Fruit fly (Drosophila melanogaster) whole organism, embryonic: ENCODE measurements around the gene CG12289.

Experiments
- Ada2b ChIP-seq: fragments of 200-800 bp; sonication (Bioruptor generic); IDR thresholded peaks from 2 replicates; pipeline ENCODE4 v1.3.6; 2022; ENCODE audit warnings: missing biosample characterization, missing genetic modification characterization
- Awh ChIP-seq: fragments of 200-800 bp; sonication (Bioruptor generic); IDR thresholded peaks from 2 replicates; pipeline ENCODE4, ENCODE4 v1.3.6; 2022; ENCODE audit warnings: missing biosample characterization, missing genetic modification characterization
- CG10321 ChIP-seq: fragments of 200-800 bp; sonication (Bioruptor generic); IDR thresholded peaks from 2 replicates; pipeline ENCODE4 v1.3.6; 2022; ENCODE audit warnings: missing biosample characterization, missing genetic modification characterization
- CG10366 ChIP-seq: fragments of 200-800 bp; sonication (Bioruptor generic); IDR thresholded peaks from 2 replicates; pipeline ENCODE4 v1.3.6; 2022; ENCODE audit warnings: missing biosample characterization, missing genetic modification characterization
- CG10565 ChIP-seq: fragments of 200-800 bp; sonication (Bioruptor generic); optimal IDR thresholded peaks from 3 replicates; lab custom pipeline; 2016; ENCODE audit warnings: missing biosample characterization, mild to moderate bottlenecking, missing genetic modification characterization
- CG10959 ChIP-seq: fragments of 200-800 bp; sonication (Bioruptor generic); IDR thresholded peaks from 2 replicates; pipeline ENCODE4 v1.3.6; 2022; ENCODE audit warnings: missing biosample characterization, missing genetic modification characterization
- CG13123 ChIP-seq: fragments of 200-800 bp; sonication (Bioruptor generic); optimal IDR thresholded peaks from 2 replicates; lab custom pipeline; 2016; ENCODE audit warnings: missing biosample characterization, missing genetic modification characterization
- CG14050 ChIP-seq: fragments of 200-800 bp; sonication (Bioruptor generic); IDR thresholded peaks from 3 replicates; pipeline ENCODE4 v1.3.6; 2022; ENCODE audit warnings: missing biosample characterization, missing genetic modification characterization
- CG1529 ChIP-seq: fragments of 200-800 bp; sonication (Bioruptor generic); optimal IDR thresholded peaks from 3 replicates; lab custom pipeline; 2018; ENCODE audit warnings: missing biosample characterization, missing genetic modification characterization
- CG15479 ChIP-seq: fragments of 200-800 bp; sonication (Bioruptor generic); optimal IDR thresholded peaks from 3 replicates; lab custom pipeline; 2019; ENCODE audit warnings: missing biosample characterization, mild to moderate bottlenecking, missing genetic modification characterization, moderate library complexity
- CG15601 ChIP-seq: fragments of 200-800 bp; sonication (Bioruptor generic); optimal IDR thresholded peaks from 3 replicates; lab custom pipeline; 2019; ENCODE audit warnings: missing biosample characterization, mild to moderate bottlenecking, missing genetic modification characterization, moderate library complexity
- CG17802 ChIP-seq: fragments of 200-800 bp; sonication (Bioruptor generic); optimal IDR thresholded peaks from 2 replicates; lab custom pipeline; 2018; ENCODE audit warnings: missing biosample characterization, mild to moderate bottlenecking, missing genetic modification characterization, moderate library complexity
- CG18599 ChIP-seq: fragments of 200-800 bp; sonication (Bioruptor generic); optimal IDR thresholded peaks from 3 replicates; lab custom pipeline; 2017; ENCODE audit warnings: missing biosample characterization, missing genetic modification characterization, mild to moderate bottlenecking, moderate library complexity, missing genetic modification reagents
- CG2116 ChIP-seq: fragments of 200-800 bp; sonication (Bioruptor generic); optimal IDR thresholded peaks from 3 replicates; lab custom pipeline; 2018; ENCODE audit warnings: missing biosample characterization, mild to moderate bottlenecking, missing genetic modification characterization
- CG30020 ChIP-seq: fragments of 200-800 bp; optimal IDR thresholded peaks from 2 replicates; lab custom pipeline; 2019; ENCODE audit warnings: missing biosample characterization, mild to moderate bottlenecking, missing genetic modification characterization, moderate library complexity
- CG30403 ChIP-seq: fragments of 200-800 bp; sonication (Bioruptor generic); optimal IDR thresholded peaks from 3 replicates; lab custom pipeline; 2016; ENCODE audit warnings: missing biosample characterization, missing genetic modification characterization
- CG31441 ChIP-seq: fragments of 200-800 bp; sonication (Bioruptor generic); IDR thresholded peaks from 2 replicates; pipeline ENCODE4 v1.3.6; 2022; ENCODE audit warnings: missing biosample characterization, missing genetic modification characterization
- CG3281 ChIP-seq: fragments of 200-800 bp; sonication (Bioruptor generic); optimal IDR thresholded peaks from 3 replicates; lab custom pipeline; 2017; ENCODE audit warnings: missing biosample characterization, mild to moderate bottlenecking, missing genetic modification characterization
- CG33557 ChIP-seq: fragments of 200-800 bp; sonication (Bioruptor generic); optimal IDR thresholded peaks from 2 replicates; lab custom pipeline; 2019; ENCODE audit warnings: missing biosample characterization, mild to moderate bottlenecking, missing genetic modification characterization, moderate library complexity
- CG3995 ChIP-seq: fragments of 200-800 bp; sonication (Bioruptor generic); optimal IDR thresholded peaks from 3 replicates; lab custom pipeline; 2016; ENCODE audit warnings: missing biosample characterization, missing genetic modification characterization
- CG6683 ChIP-seq: fragments of 200-800 bp; sonication (Bioruptor generic); optimal IDR thresholded peaks from 2 replicates; lab custom pipeline; 2017; ENCODE audit warnings: missing biosample characterization, mild to moderate bottlenecking, missing genetic modification characterization, missing genetic modification reagents
- CG8944 ChIP-seq: fragments of 200-800 bp; sonication (Bioruptor generic); optimal IDR thresholded peaks from 3 replicates; lab custom pipeline; 2016; ENCODE audit warnings: missing biosample characterization, missing genetic modification characterization
- CG9932 ChIP-seq: fragments of 200-800 bp; sonication (Bioruptor generic); IDR thresholded peaks from 2 replicates; pipeline ENCODE4 v1.3.6; 2022; ENCODE audit warnings: missing biosample characterization, missing genetic modification characterization
- Dbx ChIP-seq: fragments of 200-800 bp; sonication (Bioruptor generic); IDR thresholded peaks from 3 replicates; pipeline ENCODE4 v1.3.6; 2022; ENCODE audit warnings: missing biosample characterization, missing genetic modification characterization
- Fer2 ChIP-seq: fragments of 200-800 bp; sonication (Bioruptor generic); optimal IDR thresholded peaks from 2 replicates; lab custom pipeline; 2018; ENCODE audit warnings: missing biosample characterization, mild to moderate bottlenecking, missing genetic modification characterization, moderate library complexity
- HLH3B ChIP-seq: fragments of 200-800 bp; sonication (Bioruptor generic); IDR thresholded peaks from 2 replicates; pipeline ENCODE4 v1.3.6; 2022; ENCODE audit warnings: missing biosample characterization, missing genetic modification characterization
- HLHmδ ChIP-seq: fragments of 200-800 bp; sonication (Bioruptor generic); optimal IDR thresholded peaks from 2 replicates; lab custom pipeline; 2018; ENCODE audit warnings: missing biosample characterization, mild to moderate bottlenecking, missing genetic modification characterization, moderate library complexity
- MTF-1 ChIP-seq: fragments of 200-800 bp; sonication (Bioruptor generic); optimal IDR thresholded peaks from 2 replicates; lab custom pipeline; 2018; ENCODE audit warnings: missing biosample characterization, mild to moderate bottlenecking, missing genetic modification characterization, borderline replicate concordance
- Mad ChIP-seq: fragments of 200-800 bp; sonication (Bioruptor generic); optimal IDR thresholded peaks from 2 replicates; lab custom pipeline; 2016; ENCODE audit warnings: missing biosample characterization, missing genetic modification characterization
- Meics ChIP-seq: fragments of 200-800 bp; sonication (Bioruptor generic); optimal IDR thresholded peaks from 2 replicates; lab custom pipeline; 2017; ENCODE audit warnings: missing biosample characterization, mild to moderate bottlenecking, missing genetic modification characterization
- NFAT ChIP-seq: fragments of 200-800 bp; sonication (Bioruptor generic); IDR thresholded peaks from 2 replicates; pipeline ENCODE4 v1.3.6; 2022; ENCODE audit warnings: missing biosample characterization, missing genetic modification characterization
- Ssrp ChIP-seq: fragments of 200-800 bp; sonication (Bioruptor generic); optimal IDR thresholded peaks from 2 replicates; lab custom pipeline; 2018; ENCODE audit warnings: missing biosample characterization, mild to moderate bottlenecking, missing genetic modification characterization, moderate library complexity
- amos ChIP-seq: fragments of 200-800 bp; sonication (Bioruptor generic); IDR thresholded peaks from 2 replicates; pipeline ENCODE4 v1.3.6; 2022; ENCODE audit warnings: missing biosample characterization, missing genetic modification characterization; ENCODE audit not compliant: partially characterized antibody
- bigmax ChIP-seq: fragments of 200-800 bp; sonication (Bioruptor generic); optimal IDR thresholded peaks from 2 replicates; lab custom pipeline; 2018; ENCODE audit warnings: missing biosample characterization, mild to moderate bottlenecking, missing genetic modification characterization
- cato ChIP-seq: fragments of 200-800 bp; sonication (Bioruptor generic); optimal IDR thresholded peaks from 2 replicates; lab custom pipeline; 2016; ENCODE audit warnings: missing biosample characterization, missing genetic modification characterization, borderline replicate concordance
- chinmo ChIP-seq: fragments of 200-800 bp; sonication (Bioruptor generic); IDR thresholded peaks from 4 replicates; pipeline ENCODE4 v1.3.6; 2022; ENCODE audit warnings: missing biosample characterization, missing genetic modification characterization; ENCODE audit not compliant: partially characterized antibody
- exex ChIP-seq: fragments of 200-800 bp; sonication (Bioruptor generic); optimal IDR thresholded peaks from 4 replicates; lab custom pipeline; 2018; ENCODE audit warnings: missing biosample characterization, mild to moderate bottlenecking, missing genetic modification characterization, moderate library complexity
- fu2 ChIP-seq: fragments of 200-800 bp; sonication (Bioruptor generic); optimal IDR thresholded peaks from 2 replicates; lab custom pipeline; 2016; ENCODE audit warnings: missing biosample characterization, missing genetic modification characterization
- h ChIP-seq: fragments of >200 bp; optimal IDR thresholded peaks from 2 replicates; lab custom pipeline; 2017
- lbe ChIP-seq: fragments of 200-800 bp; sonication (Bioruptor generic); optimal IDR thresholded peaks from 2 replicates; lab custom pipeline; 2016; ENCODE audit warnings: missing biosample characterization, mild to moderate bottlenecking, missing genetic modification characterization
- lola ChIP-seq, 3 experiments: fragments of >200 bp in 2 of 3; fragments of 200-800 bp in 1 of 3; sonication (Bioruptor generic) in 1 of 3; optimal IDR thresholded peaks; 2 replicates each; lab custom pipeline; 2017 to 2019; ENCODE audit warnings: missing biosample characterization in 3 of 3, missing genetic modification characterization in 3 of 3, mild to moderate bottlenecking in 1 of 3, moderate library complexity in 1 of 3
- maf-S ChIP-seq: fragments of 200-800 bp; sonication (Bioruptor generic); optimal IDR thresholded peaks from 2 replicates; lab custom pipeline; 2016; ENCODE audit warnings: missing biosample characterization, missing genetic modification characterization
- row ChIP-seq: fragments of 200-800 bp; sonication (Bioruptor generic); IDR thresholded peaks from 3 replicates; pipeline ENCODE4 v1.3.6; 2022; ENCODE audit warnings: missing biosample characterization, missing genetic modification characterization
- sc ChIP-seq, 3 experiments: fragments of >200 bp in 2 of 3; fragments of 200-800 bp in 1 of 3; sonication (Bioruptor generic) in 1 of 3; optimal IDR thresholded peaks; 2 replicates in 2 of 3; 3 replicates in 1 of 3; lab custom pipeline; 2017; ENCODE audit warnings: mild to moderate bottlenecking in 1 of 3, missing biosample characterization in 1 of 3, missing genetic modification characterization in 1 of 3, missing genetic modification reagents in 1 of 3
- scrt ChIP-seq: fragments of 200-800 bp; sonication (Bioruptor generic); optimal IDR thresholded peaks from 2 replicates; lab custom pipeline; 2018; ENCODE audit warnings: missing biosample characterization, mild to moderate bottlenecking, missing genetic modification characterization, moderate library complexity
- slp2 ChIP-seq: fragments of 200-800 bp; sonication (Bioruptor generic); optimal IDR thresholded peaks from 2 replicates; lab custom pipeline; 2016; ENCODE audit warnings: missing biosample characterization, missing genetic modification characterization
- stwl ChIP-seq: fragments of 200-800 bp; sonication (Bioruptor generic); optimal IDR thresholded peaks from 3 replicates; lab custom pipeline; 2018; ENCODE audit warnings: missing biosample characterization, mild to moderate bottlenecking, missing genetic modification characterization, moderate library complexity
- vvl ChIP-seq: fragments of 200-800 bp; sonication (Bioruptor generic); IDR thresholded peaks from 2 replicates; pipeline ENCODE4 v1.3.6; 2022; ENCODE audit warnings: missing biosample characterization, missing genetic modification characterization
- zen ChIP-seq: fragments of 200-800 bp; sonication (Bioruptor generic); optimal IDR thresholded peaks from 3 replicates; lab custom pipeline; 2018; ENCODE audit warnings: missing biosample characterization, mild to moderate bottlenecking, missing genetic modification characterization, moderate library complexity

The CG12289 gene

dm6 chr3L:11408282-11409047, 49.8 kb downstream of the CG12289 start (continued):
- TF ChIP-seq cato (GFP tag; lab: Kevin White, UChicago) (peak; percentile 15), CG10366 (no peak), CG31441 (GFP tag; lab: Robert Waterston, UW) (peak; percentile 49), amos (GFP tag; lab: Robert Waterston, UW) (no peak), scrt (GFP tag; lab: Kevin White, UChicago) (no peak), CG15601 (tag; lab: Kevin White, UChicago) (no peak), zen (no peak), slp2 (GFP tag; lab: Kevin White, UChicago) (peak; percentile 40), CG10959 (no peak), stwl (tag; lab: Kevin White, UChicago) (no peak), Dbx (GFP tag; lab: Robert Waterston, UW) (no peak), CG13123 (GFP tag; lab: Kevin White, UChicago) (no peak), maf-S (no peak), CG30403 (GFP tag; lab: Kevin White, UChicago) (peak; percentile 39), CG17802 (tag; lab: Kevin White, UChicago) (no peak), CG14050 (GFP tag; lab: Robert Waterston, UW) (no peak), sc (optimal IDR thresholded peaks at IDR 0.05; lab: Kevin White, UChicago) (no peak), sc (GFP tag; optimal IDR thresholded peaks at IDR 0.05; lab: Kevin White, UChicago) (no peak), CG10321 (no peak), Fer2 (tag; lab: Kevin White, UChicago) (no peak), CG15479 (GFP tag; lab: Kevin White, UChicago) (no peak), NFAT (no peak), Meics (peak; percentile 10), Mad (GFP tag; lab: Kevin White, UChicago) (no peak), CG30020 (tag; lab: Kevin White, UChicago) (no peak), lola (GFP tag; optimal IDR thresholded peaks at IDR 0.05; lab: Kevin White, UChicago) (peak in 1 of 3 experiments; percentile 15), row (GFP tag; lab: Robert Waterston, UW) (peak; percentile 23; the same call in 1 of the 3 replicates), HLHmδ (no peak), h (no peak), chinmo (no peak), lbe (no peak), bigmax (GFP tag; lab: Kevin White, UChicago) (no peak), CG2116 (GFP tag; lab: Kevin White, UChicago) (no peak), CG3995 (GFP tag; lab: Kevin White, UChicago) (no peak), CG33557 (no peak), CG10565 (GFP tag; lab: Kevin White, UChicago) (no peak), CG6683 (GFP tag; lab: Kevin White, UChicago) (no peak), Awh (GFP tag; lab: Robert Waterston, UW) (0 out of 2 replicates have a peak, but pooled peaks have one; percentile 40), MTF-1 (GFP tag; lab: Kevin White, UChicago) (no peak), exex (tag; lab: Kevin White, UChicago) (no peak), CG3281 (GFP tag; lab: Kevin White, UChicago) (peak; percentile 5), vvl (GFP tag; lab: Robert Waterston, UW) (no peak), CG1529 (GFP tag; lab: Kevin White, UChicago) (no peak), HLH3B (GFP tag; lab: Robert Waterston, UW) (no peak), CG18599 (peak; percentile 13), fu2 (GFP tag; lab: Kevin White, UChicago) (no peak), CG9932 (0 out of 2 replicates have a peak, but pooled peaks have one; percentile 8), CG8944 (no peak), Ssrp (peak; percentile 10), Ada2b (GFP tag; lab: Robert Waterston, UW) (peak; percentile 12; the same call in 1 of the 2 replicates)
